Fruit fly (Drosophila melanogaster): ENCODE data around the gene CG14275.

- TF ChIP-seq mirr (GFP tag; optimal IDR thresholded peaks at IDR 0.05) (no peak), CG14860 (GFP tag; IDR thresholded peaks at IDR 0.05; ENCODE audit: partially characterized antibody) (no peak)
Observed at dm6 chr2L:8346260-8346659, 19.0 kb downstream of the CG14275 start, which contains the start of gene CG7778.

Measured in whole organism, embryonic.